Fruit fly (Drosophila melanogaster): ENCODE data around the gene CG43880.

The CG43880 gene

DNA sequence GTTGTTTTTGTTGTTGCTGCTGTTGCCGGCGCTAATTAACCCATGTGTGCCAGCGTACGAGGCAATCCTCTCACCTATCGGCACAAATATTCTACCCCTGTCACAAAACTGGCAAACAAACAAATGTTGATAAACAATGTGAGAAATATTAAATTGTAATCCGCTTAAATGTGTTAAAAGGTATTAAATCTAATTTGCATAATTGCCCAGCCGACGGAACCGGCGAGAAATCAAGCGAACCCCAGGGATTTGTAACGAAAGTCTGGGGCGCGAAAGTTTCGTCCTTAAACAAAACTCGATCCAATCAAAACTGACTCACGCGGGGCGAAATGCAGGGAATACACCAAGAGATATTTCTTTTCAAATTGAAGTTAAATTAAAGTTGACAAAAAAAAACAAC lies 10.6 kb upstream of the CG43880 start:
- TF ChIP-seq ttk (optimal IDR thresholded peaks at IDR 0.05) (no peak), Myc (optimal IDR thresholded peaks at IDR 0.05) (no peak), psq (optimal IDR thresholded peaks at IDR 0.05) (no peak), insv (optimal IDR thresholded peaks at IDR 0.05) (no peak), h (optimal IDR thresholded peaks at IDR 0.05) (no peak), Sin3A (optimal IDR thresholded peaks at IDR 0.05) (no peak)

DNA sequence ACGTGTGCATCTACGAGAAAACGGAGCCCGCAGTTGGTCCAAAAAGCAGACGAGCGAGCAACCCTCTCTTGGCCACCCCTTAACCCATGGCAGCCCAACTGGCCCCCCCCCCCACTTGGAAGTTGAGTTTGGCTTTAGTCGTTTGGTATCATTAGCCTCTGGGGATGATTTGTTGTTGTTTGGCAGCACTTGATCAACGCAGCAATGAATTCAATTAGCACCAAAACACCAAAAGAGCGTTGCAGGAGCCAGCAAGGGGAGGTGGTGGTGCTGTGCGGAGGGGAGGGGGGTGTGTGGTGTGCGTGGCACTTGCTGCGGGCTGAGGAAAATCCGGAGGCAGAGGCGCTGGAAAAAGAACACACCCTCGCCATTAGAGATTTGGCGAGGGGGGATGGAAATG lies 8.8 kb upstream of the CG43880 start:
- TF ChIP-seq insv (optimal IDR thresholded peaks at IDR 0.05) (no peak), Myc (optimal IDR thresholded peaks at IDR 0.05) (no peak), h (optimal IDR thresholded peaks at IDR 0.05) (no peak), Sin3A (optimal IDR thresholded peaks at IDR 0.05) (no peak), psq (optimal IDR thresholded peaks at IDR 0.05) (no peak), ttk (optimal IDR thresholded peaks at IDR 0.05) (no peak)

DNA sequence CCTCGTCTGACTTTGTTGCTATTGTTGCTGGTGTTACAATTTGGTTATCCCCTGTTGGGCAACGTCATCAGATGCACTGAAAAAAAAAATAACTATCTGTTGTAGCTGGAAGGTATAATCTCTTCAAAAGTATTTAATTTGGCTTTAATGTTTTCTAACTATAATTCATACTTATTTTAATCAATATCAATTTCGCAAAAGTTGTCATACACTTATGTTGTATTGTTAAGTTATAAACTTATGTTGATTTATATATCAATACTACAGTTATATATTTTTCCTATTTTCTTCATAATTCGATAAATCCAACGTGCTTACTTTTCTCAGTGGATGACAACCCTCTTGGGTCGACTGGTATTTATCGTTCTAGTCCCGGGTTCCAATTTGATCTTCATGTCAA lies 7.6 kb upstream of the CG43880 start:
- no peak for TF ChIP-seq Myc (optimal IDR thresholded peaks at IDR 0.05)
- no peak for TF ChIP-seq psq (optimal IDR thresholded peaks at IDR 0.05)
- no peak for TF ChIP-seq insv (optimal IDR thresholded peaks at IDR 0.05)
- TF ChIP-seq h (optimal IDR thresholded peaks at IDR 0.05) = no peak
- no peak for TF ChIP-seq ttk (optimal IDR thresholded peaks at IDR 0.05)
- TF ChIP-seq Sin3A (optimal IDR thresholded peaks at IDR 0.05) = no peak

DNA sequence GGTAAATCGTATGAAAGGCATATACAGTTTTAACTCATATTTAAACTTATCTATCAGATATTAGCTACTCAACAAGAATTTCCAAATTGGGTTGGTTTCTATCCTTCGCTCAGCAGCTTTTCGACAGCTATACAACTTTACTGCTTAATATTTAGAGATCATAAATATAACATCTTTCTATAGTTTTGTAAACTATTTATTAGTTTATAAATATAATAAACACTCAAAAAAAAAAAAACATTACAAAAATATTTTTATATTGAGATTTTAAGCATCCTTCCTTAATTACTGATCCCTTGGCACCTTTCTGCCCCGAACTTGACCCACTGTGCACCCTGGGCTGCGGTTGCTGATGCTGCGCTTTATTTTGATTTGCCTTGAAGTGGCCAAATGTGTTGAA lies 6.9 kb upstream of the CG43880 start:
- no peak for TF ChIP-seq h (optimal IDR thresholded peaks at IDR 0.05)

DNA sequence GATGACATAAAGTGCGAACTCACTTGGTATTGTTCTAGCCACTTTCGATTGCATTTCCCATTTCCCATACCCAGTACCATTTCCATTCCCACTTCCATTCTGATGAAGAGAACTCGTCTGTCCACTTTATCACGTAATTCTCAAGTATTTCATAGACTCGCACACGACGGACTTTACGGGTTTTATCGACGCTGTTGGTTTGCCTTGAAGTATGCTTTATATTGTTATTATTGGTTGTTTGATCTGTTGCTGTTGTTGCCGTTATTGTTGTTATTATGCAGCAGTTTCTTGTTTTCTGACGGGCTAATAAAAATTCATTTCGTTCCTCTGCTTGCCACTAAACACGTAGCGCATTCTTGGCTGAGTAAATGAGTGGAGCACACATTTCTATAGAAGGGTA lies 6.4 kb upstream of the CG43880 start:
- TF ChIP-seq Myc (optimal IDR thresholded peaks at IDR 0.05) (no peak), insv (optimal IDR thresholded peaks at IDR 0.05) (no peak), Sin3A (optimal IDR thresholded peaks at IDR 0.05) (no peak), h (optimal IDR thresholded peaks at IDR 0.05) (no peak), psq (optimal IDR thresholded peaks at IDR 0.05) (no peak), ttk (optimal IDR thresholded peaks at IDR 0.05) (no peak)

DNA sequence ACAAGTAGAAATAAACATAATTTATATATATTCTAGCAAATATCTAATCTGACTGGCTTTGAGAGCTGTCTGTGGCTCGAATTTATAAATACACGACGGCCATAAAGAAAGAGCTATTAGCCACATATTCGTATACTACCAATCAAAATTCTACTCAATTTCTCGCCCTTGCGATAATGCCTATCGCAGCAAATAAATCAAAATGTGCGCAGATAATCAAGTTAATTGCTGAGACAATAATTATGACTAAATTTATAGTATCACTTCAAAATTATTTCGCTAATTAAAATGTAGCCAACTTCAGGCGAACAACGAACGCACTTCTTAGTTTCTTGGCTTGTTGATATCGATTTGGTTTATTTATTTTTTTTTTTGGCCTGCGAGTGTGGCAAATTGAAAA lies 5.7 kb upstream of the CG43880 start:
- TF ChIP-seq Sin3A (optimal IDR thresholded peaks at IDR 0.05) (no peak), ttk (optimal IDR thresholded peaks at IDR 0.05) (no peak), h (optimal IDR thresholded peaks at IDR 0.05) (no peak), psq (optimal IDR thresholded peaks at IDR 0.05) (no peak), insv (optimal IDR thresholded peaks at IDR 0.05) (no peak), Myc (optimal IDR thresholded peaks at IDR 0.05) (no peak)

DNA sequence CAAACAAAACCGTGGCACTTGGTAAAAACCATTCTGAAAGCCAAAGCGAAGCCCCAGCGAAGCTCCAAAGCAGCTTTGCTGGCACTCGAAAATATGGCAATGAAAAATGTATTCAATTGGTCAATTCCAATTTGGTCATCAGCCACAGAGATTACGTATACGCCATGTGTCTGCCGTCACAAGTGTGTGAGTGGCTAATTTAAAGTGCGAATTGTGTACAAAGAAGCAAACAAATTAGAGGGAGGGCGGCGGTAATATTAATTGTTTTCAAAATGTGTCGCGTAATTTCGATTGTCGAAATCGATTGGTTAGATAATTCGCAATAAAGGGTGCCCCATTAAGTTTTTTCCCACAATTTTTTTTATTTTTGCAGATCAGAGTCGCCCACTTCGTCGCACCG lies 3.7 kb upstream of the CG43880 start:
- TF ChIP-seq psq (optimal IDR thresholded peaks at IDR 0.05) (no peak), ttk (optimal IDR thresholded peaks at IDR 0.05) (no peak), insv (optimal IDR thresholded peaks at IDR 0.05) (no peak), Sin3A (optimal IDR thresholded peaks at IDR 0.05) (no peak), h (optimal IDR thresholded peaks at IDR 0.05) (no peak)

DNA sequence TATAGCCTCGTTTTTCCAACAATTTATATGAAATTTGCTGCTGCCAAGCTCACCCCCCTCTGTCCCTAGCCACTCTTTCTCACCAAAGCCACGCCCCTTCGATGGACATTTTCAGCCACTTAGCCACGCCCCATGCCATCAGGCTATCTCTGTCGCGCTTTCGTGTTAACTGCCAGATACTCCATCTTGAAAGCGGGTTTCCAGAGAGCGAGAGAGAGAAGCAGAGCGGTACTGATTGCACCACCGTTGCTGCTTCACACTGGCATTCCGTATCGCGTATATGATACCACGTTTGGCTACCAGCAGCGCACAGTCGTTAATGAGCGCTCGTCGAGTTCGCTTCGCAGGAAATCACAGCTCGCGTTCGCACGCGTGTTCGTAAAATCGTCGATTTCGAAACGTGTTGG lies 1.8 kb upstream of the CG43880 start, which contains the start of gene exex:
Gene exex, plus strand, starts transcription at position 307 of the 407 bp plus-strand sequence.
- no peak for TF ChIP-seq psq (optimal IDR thresholded peaks at IDR 0.05)
- no peak for TF ChIP-seq ttk (optimal IDR thresholded peaks at IDR 0.05)

DNA sequence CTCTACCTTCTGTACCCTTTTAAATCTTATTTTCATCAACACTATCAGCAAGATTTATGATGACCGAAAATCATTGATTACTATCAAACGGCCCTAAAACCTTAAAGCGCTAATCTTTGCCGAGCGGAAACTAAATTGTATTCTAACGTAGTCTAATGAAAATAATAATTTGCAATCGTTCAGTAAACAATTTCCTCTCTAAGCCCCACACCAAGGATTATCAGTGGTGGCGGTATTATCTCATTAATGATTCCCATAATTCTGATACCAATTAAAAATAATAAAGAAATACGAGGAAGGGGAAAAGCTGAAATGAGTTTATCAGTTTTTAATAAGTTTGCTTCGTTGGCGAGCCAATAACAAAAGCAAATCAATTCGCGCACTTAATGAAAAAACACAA lies 2.2 kb downstream of the CG43880 start:
- TF ChIP-seq insv (optimal IDR thresholded peaks at IDR 0.05) (no peak), ttk (optimal IDR thresholded peaks at IDR 0.05) (no peak), Myc (optimal IDR thresholded peaks at IDR 0.05) (no peak), h (optimal IDR thresholded peaks at IDR 0.05) (no peak), Sin3A (optimal IDR thresholded peaks at IDR 0.05) (no peak), psq (optimal IDR thresholded peaks at IDR 0.05) (no peak)

DNA sequence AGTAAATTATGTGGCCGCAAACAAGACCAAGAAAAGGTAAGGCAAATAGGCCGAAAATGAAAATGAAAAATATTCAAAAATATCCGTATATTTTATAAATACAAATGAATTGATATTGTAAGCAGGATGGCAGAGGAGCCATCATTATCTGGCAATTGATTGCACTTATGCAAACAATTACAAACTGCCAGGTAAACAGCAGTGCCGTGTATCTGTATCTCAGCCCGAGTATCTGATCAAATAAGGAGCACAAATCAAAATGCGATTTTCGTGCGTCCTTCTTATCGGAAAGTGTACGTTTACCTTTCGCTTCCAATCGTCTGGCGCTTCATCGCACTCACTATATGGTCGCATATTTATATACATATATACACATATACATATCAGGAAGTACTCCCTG lies 3.1 kb downstream of the CG43880 start:
- TF ChIP-seq ttk (optimal IDR thresholded peaks at IDR 0.05) = no peak
- no peak for TF ChIP-seq Myc (optimal IDR thresholded peaks at IDR 0.05)
- no peak for TF ChIP-seq h (optimal IDR thresholded peaks at IDR 0.05)
- no peak for TF ChIP-seq Sin3A (optimal IDR thresholded peaks at IDR 0.05)

DNA sequence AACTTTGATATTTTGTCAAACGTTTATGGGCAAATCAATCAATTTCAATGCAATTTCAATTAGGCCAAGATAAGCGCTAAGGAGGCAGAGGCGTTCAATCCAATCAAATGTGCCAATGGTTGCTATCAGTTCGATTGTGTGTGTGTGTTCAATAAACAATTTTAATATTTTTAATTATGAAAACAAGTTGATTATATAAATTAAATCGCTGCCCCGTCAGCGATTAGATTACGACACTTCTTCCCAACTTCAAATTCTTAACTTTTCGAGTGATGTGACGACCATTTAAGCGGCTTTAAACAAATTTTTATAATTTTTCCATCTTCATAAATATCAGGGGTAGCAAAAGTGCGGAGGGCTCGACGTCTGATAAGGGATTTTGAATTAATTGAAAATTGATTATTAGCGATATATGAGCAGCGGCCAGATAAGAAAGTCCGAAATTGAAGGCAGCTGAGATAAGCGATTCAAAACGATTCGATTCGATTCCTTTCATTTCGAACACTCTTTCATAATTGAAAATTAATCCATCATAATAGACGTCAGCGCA lies 3.6 kb downstream of the CG43880 start:
- TF ChIP-seq Sin3A (optimal IDR thresholded peaks at IDR 0.05) (no peak), psq (optimal IDR thresholded peaks at IDR 0.05) (no peak), ttk (optimal IDR thresholded peaks at IDR 0.05) (no peak), Myc (optimal IDR thresholded peaks at IDR 0.05) (no peak), insv (optimal IDR thresholded peaks at IDR 0.05) (no peak), h (optimal IDR thresholded peaks at IDR 0.05) (no peak)

DNA sequence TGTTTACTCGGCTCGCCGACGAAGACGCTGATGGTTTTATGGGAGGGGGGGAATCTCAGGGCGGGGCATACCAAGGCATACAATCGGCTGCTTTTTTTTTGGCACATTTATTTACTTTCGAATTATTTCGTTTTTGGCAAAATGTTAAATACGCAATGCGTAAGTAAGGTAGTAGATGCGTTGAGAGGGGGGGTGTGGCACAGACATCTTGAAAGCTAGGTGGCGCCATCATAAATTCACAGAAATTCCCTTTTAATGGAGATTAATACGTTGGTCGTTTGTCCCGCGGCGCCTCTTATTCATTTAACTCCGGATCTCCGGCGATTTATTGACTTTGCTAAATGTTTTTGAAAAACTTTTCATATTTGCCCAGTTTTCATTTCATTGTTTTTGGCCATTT lies 4.6 kb downstream of the CG43880 start:
- TF ChIP-seq Myc (optimal IDR thresholded peaks at IDR 0.05) (no peak), Sin3A (optimal IDR thresholded peaks at IDR 0.05) (no peak), h (optimal IDR thresholded peaks at IDR 0.05) (no peak), psq (optimal IDR thresholded peaks at IDR 0.05) (no peak)

DNA sequence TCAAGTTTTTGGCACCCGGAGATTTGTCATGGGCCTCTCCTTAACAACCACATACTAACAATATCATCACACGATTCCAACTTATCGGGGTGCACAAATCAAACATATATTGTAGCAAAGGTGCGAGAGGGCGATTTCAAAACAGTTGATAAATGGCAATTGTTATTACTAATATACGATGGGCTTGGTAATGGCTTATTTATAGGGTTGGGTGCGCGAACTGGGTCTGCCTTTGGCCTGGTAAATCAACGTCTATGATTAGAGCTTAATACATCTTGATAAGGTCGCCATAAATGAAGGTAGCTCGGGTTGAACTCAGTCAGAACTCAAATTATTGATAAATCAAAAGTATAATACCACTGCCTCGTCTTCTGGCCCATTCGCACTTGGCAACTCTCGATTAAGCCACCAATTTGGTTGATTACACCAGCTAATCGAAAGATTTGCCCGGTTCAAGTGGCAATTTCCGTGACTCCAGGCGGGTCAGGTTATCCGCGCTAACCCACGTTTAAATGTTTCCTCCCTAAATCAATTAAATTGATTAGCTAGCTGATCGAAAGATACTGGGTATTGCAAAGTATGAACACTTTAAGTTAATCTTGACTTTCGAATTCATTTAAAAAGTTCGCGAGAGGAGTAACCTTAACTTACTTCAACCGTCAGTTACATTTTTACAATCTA lies 5.4 kb downstream of the CG43880 start:
- TF ChIP-seq Sin3A (optimal IDR thresholded peaks at IDR 0.05) = no peak
- no peak for TF ChIP-seq Myc (optimal IDR thresholded peaks at IDR 0.05)
- no peak for TF ChIP-seq insv (optimal IDR thresholded peaks at IDR 0.05)
- TF ChIP-seq h (optimal IDR thresholded peaks at IDR 0.05) = no peak
- TF ChIP-seq ttk (optimal IDR thresholded peaks at IDR 0.05) = no peak
- no peak for TF ChIP-seq psq (optimal IDR thresholded peaks at IDR 0.05)
